Worm (Caenorhabditis elegans) whole organism, L1 larva: ENCODE data around the gene F59A7.14.

Source experiments
- C04F5.9 ChIP-seq: sonication (generic microtip); optimal IDR thresholded peaks from 2 replicates; lab custom pipeline; 2016; ENCODE audit warnings: missing genetic modification characterization, missing compliant biosample characterization
- F16B12.6 ChIP-seq: fragments of 150-350 bp; optimal IDR thresholded peaks from 2 replicates; lab custom pipeline; 2014; ENCODE audit warnings: missing biosample characterization, missing genetic modification characterization
- Y116A8C.19 ChIP-seq: sonication (generic microtip); optimal IDR thresholded peaks from 2 replicates; lab custom pipeline; 2016; ENCODE audit warnings: missing compliant biosample characterization, missing genetic modification characterization, borderline replicate concordance
- aly-2 ChIP-seq: fragments of 150-350 bp; optimal IDR thresholded peaks from 2 replicates; lab custom pipeline; 2014; ENCODE audit warnings: missing biosample characterization, missing genetic modification characterization
- ama-1 ChIP-seq: fragments of 150-350 bp; optimal IDR thresholded peaks from 2 replicates; lab custom pipeline; 2014
- ceh-63 ChIP-seq: fragments of 200-800 bp; sonication (Bioruptor generic); optimal IDR thresholded peaks from 2 replicates; lab custom pipeline; 2018; ENCODE audit warnings: mild to moderate bottlenecking, missing genetic modification characterization, missing compliant biosample characterization
- ceh-8 ChIP-seq: fragments of 200-800 bp; sonication (Bioruptor generic); optimal IDR thresholded peaks from 2 replicates; lab custom pipeline; 2018; ENCODE audit warnings: mild to moderate bottlenecking, missing genetic modification characterization, moderate library complexity, missing compliant biosample characterization
- ceh-82 ChIP-seq, 3 experiments: fragments of 150-350 bp in 1 of 3; sonication (generic microtip) in 2 of 3; optimal IDR thresholded peaks; 2 replicates each; lab custom pipeline; 2014 to 2017; ENCODE audit warnings: missing biosample characterization in 3 of 3, missing genetic modification characterization in 3 of 3
- ceh-90 ChIP-seq: sonication (generic microtip); optimal IDR thresholded peaks from 2 replicates; lab custom pipeline; 2016; ENCODE audit warnings: missing genetic modification characterization, missing compliant biosample characterization
- ces-1 ChIP-seq: fragments of 150-350 bp; optimal IDR thresholded peaks from 2 replicates; lab custom pipeline; 2014; ENCODE audit warnings: missing biosample characterization, missing genetic modification reagents, missing genetic modification characterization
- dpl-1 ChIP-seq, 3 experiments: fragments of 150-350 bp in 2 of 3; sonication (generic microtip) in 1 of 3; optimal IDR thresholded peaks; 2 replicates each; lab custom pipeline; 2014 to 2017; ENCODE audit warnings: missing biosample characterization in 3 of 3, missing genetic modification characterization in 3 of 3, missing genetic modification reagents in 3 of 3
- efl-1 ChIP-seq, 4 experiments: fragments of 150-350 bp; optimal IDR thresholded peaks in 3 of 4; peaks in 1 of 4; 1 replicate in 1 of 4; 2 replicates in 3 of 4; lab custom pipeline; 2014; ENCODE audit warnings: missing biosample characterization in 2 of 4, missing genetic modification characterization in 2 of 4, missing genetic modification reagents in 2 of 4
- elt-2 ChIP-seq: sonication (generic microtip); optimal IDR thresholded peaks from 2 replicates; lab custom pipeline; 2016; ENCODE audit warnings: missing genetic modification characterization, mild to moderate bottlenecking, inconsistent platforms, missing compliant biosample characterization, missing genetic modification reagents
- elt-3 ChIP-seq, 6 experiments: fragments of 150-350 bp in 1 of 6; sonication (generic microtip); optimal IDR thresholded peaks; 2 replicates each; lab custom pipeline; 2017 to 2018; ENCODE audit warnings: missing biosample characterization in 6 of 6, missing genetic modification characterization in 6 of 6, inconsistent platforms in 1 of 6
- ets-5 ChIP-seq: fragments of 200-800 bp; sonication (Bioruptor generic); IDR thresholded peaks from 2 replicates; pipeline ENCODE4 v1.3.6; 2022; ENCODE audit warnings: missing genetic modification characterization, missing compliant biosample characterization
- fkh-4 ChIP-seq: sonication (generic microtip); optimal IDR thresholded peaks from 2 replicates; lab custom pipeline; 2016; ENCODE audit warnings: missing compliant biosample characterization, missing genetic modification characterization, borderline replicate concordance
- fkh-8 ChIP-seq: sonication (generic microtip); optimal IDR thresholded peaks from 2 replicates; lab custom pipeline; 2016; ENCODE audit warnings: mild to moderate bottlenecking, missing genetic modification characterization, missing compliant biosample characterization
- irx-1 ChIP-seq: sonication (generic microtip); optimal IDR thresholded peaks from 2 replicates; lab custom pipeline; 2016; ENCODE audit warnings: missing genetic modification characterization, missing compliant biosample characterization
- lin-14 ChIP-seq: fragments of 200-800 bp; sonication (Bioruptor generic); optimal IDR thresholded peaks from 2 replicates; lab custom pipeline; 2018; ENCODE audit warnings: mild to moderate bottlenecking, missing genetic modification characterization, moderate library complexity, missing compliant biosample characterization
- lin-35 ChIP-seq, 2 experiments: fragments of 150-350 bp; optimal IDR thresholded peaks; 2 replicates each; lab custom pipeline; 2014; ENCODE audit warnings: missing biosample characterization in 2 of 2, missing genetic modification characterization in 2 of 2, missing genetic modification reagents in 2 of 2
- lin-39 ChIP-seq: fragments of 150-350 bp; optimal IDR thresholded peaks from 2 replicates; lab custom pipeline; 2014; ENCODE audit warnings: missing biosample characterization, missing genetic modification reagents, missing genetic modification characterization
- lir-3 ChIP-seq: sonication (generic microtip); optimal IDR thresholded peaks from 2 replicates; lab custom pipeline; 2016; ENCODE audit warnings: mild to moderate bottlenecking, missing genetic modification characterization, moderate library complexity, missing compliant biosample characterization; ENCODE audit not compliant: poor library complexity
- lsy-2 ChIP-seq, 2 experiments: fragments of 150-350 bp; optimal IDR thresholded peaks; 2 replicates each; lab custom pipeline; 2014; ENCODE audit warnings: missing biosample characterization in 2 of 2, missing genetic modification characterization in 2 of 2
- mab-9 ChIP-seq: fragments of 200-800 bp; sonication (Bioruptor generic); IDR thresholded peaks from 2 replicates; pipeline ENCODE4 v1.3.6; 2022; ENCODE audit warnings: missing genetic modification reagents, missing genetic modification characterization, missing compliant biosample characterization
- nhr-237 ChIP-seq: fragments of 150-350 bp; optimal IDR thresholded peaks from 2 replicates; lab custom pipeline; 2014; ENCODE audit warnings: missing biosample characterization, missing genetic modification characterization
- nhr-47 ChIP-seq: sonication (generic microtip); optimal IDR thresholded peaks from 2 replicates; lab custom pipeline; 2016; ENCODE audit warnings: mild to moderate bottlenecking, missing genetic modification characterization, moderate library complexity, missing compliant biosample characterization
- nhr-71 ChIP-seq: sonication (generic microtip); optimal IDR thresholded peaks from 2 replicates; lab custom pipeline; 2016; ENCODE audit warnings: mild to moderate bottlenecking, missing genetic modification characterization, moderate library complexity, missing compliant biosample characterization
- nhr-84 ChIP-seq: sonication (generic microtip); optimal IDR thresholded peaks from 2 replicates; lab custom pipeline; 2017; ENCODE audit warnings: missing biosample characterization, missing genetic modification characterization
- pag-3 ChIP-seq: sonication (generic microtip); optimal IDR thresholded peaks from 2 replicates; lab custom pipeline; 2017; ENCODE audit warnings: missing genetic modification characterization, mild to moderate bottlenecking, missing compliant biosample characterization, antibody characterized with exemption, borderline replicate concordance; ENCODE audit not compliant: insufficient read depth
- pax-3 ChIP-seq: fragments of 200-800 bp; sonication (Bioruptor generic); optimal IDR thresholded peaks from 2 replicates; lab custom pipeline; 2018; ENCODE audit warnings: mild to moderate bottlenecking, missing genetic modification characterization, moderate library complexity, missing compliant biosample characterization
- pqm-1 ChIP-seq: sonication (generic microtip); optimal IDR thresholded peaks from 3 replicates; lab custom pipeline; 2017; ENCODE audit warnings: missing biosample characterization, missing genetic modification characterization
- rnt-1 ChIP-seq: sonication (generic microtip); optimal IDR thresholded peaks from 2 replicates; lab custom pipeline; 2016; ENCODE audit warnings: mild to moderate bottlenecking, missing genetic modification characterization, moderate library complexity, missing compliant biosample characterization
- skn-1 ChIP-seq: fragments of 150-350 bp; optimal IDR thresholded peaks from 2 replicates; lab custom pipeline; 2014; ENCODE audit warnings: missing biosample characterization, missing genetic modification characterization
- snu-23 ChIP-seq: sonication (generic microtip); optimal IDR thresholded peaks from 2 replicates; lab custom pipeline; 2016; ENCODE audit warnings: missing genetic modification characterization, missing compliant biosample characterization
- sup-37 ChIP-seq: fragments of 200-800 bp; sonication (Bioruptor generic); optimal IDR thresholded peaks from 2 replicates; lab custom pipeline; 2018; ENCODE audit warnings: mild to moderate bottlenecking, missing genetic modification characterization, missing compliant biosample characterization
- swsn-7 ChIP-seq: sonication (generic microtip); optimal IDR thresholded peaks from 2 replicates; lab custom pipeline; 2016; ENCODE audit warnings: missing genetic modification characterization, missing compliant biosample characterization
- unc-130 ChIP-seq: fragments of 150-350 bp; optimal IDR thresholded peaks from 2 replicates; lab custom pipeline; 2017; ENCODE audit warnings: missing biosample characterization, missing genetic modification characterization, inconsistent platforms
- unc-30 ChIP-seq: sonication (generic microtip); optimal IDR thresholded peaks from 2 replicates; lab custom pipeline; 2017; ENCODE audit warnings: missing biosample characterization, missing genetic modification characterization
- vab-15 ChIP-seq: sonication (generic microtip); optimal IDR thresholded peaks from 2 replicates; lab custom pipeline; 2017; ENCODE audit warnings: missing genotype, mild to moderate bottlenecking, missing genetic modification characterization, missing compliant biosample characterization
- xbp-1 ChIP-seq: sonication (generic microtip); optimal IDR thresholded peaks from 2 replicates; lab custom pipeline; 2016; ENCODE audit warnings: missing genetic modification characterization, missing compliant biosample characterization
- ztf-4 ChIP-seq: fragments of 150-350 bp; optimal IDR thresholded peaks from 2 replicates; lab custom pipeline; 2014; ENCODE audit warnings: missing biosample characterization, missing genetic modification characterization

Gene F59A7.14

DNA sequence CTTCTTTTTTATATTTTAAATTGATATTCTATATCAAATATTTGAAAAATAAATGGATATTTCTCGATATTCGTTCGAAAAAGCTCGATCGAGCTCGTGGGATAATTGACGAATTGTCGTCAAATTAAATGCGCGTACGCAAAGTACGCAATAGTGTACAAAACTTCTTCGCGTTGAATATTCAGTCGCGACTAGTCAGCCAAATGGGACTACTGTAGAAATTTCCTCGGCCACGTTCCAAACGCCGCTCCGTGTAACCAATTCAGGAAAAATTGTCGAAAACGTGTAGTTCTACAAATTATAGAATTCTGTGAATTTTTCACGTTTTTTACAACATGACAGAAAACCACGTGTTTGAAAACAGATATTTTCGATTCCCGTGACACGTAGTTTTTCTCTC lies 10.4 kb upstream of the F59A7.14 start (continued):
- TF ChIP-seq swsn-7 = peak; percentile 20
- TF ChIP-seq nhr-237 (tag; lab: Kevin White, UChicago) = no peak
- TF ChIP-seq Y116A8C.19 (tag; lab: Kevin White, UChicago) = no peak
- peak; percentile 83 to 87 for TF ChIP-seq efl-1 (optimal IDR thresholded peaks at IDR 0.05; lab: Kevin White, UChicago)
- peak; percentile 38 to 95 for TF ChIP-seq efl-1 (GFP tag; optimal IDR thresholded peaks at IDR 0.05 in 1 of 2; lab: Kevin White, UChicago)
- peak; percentile 31 for TF ChIP-seq C04F5.9
- peak; percentile 69 for TF ChIP-seq nhr-47 (tag; lab: Kevin White, UChicago)
- peak; percentile 54 for TF ChIP-seq snu-23 (GFP tag; lab: Kevin White, UChicago)
- peak in 2 of 3 experiments; percentile 8 to 10 for TF ChIP-seq ceh-82 (tag; optimal IDR thresholded peaks at IDR 0.05; lab: Kevin White, UChicago)
- TF ChIP-seq nhr-71 (tag; lab: Kevin White, UChicago) = peak; percentile 79
- TF ChIP-seq lin-35 (GFP tag; optimal IDR thresholded peaks at IDR 0.05; lab: Kevin White, UChicago) = peak; percentile 19 to 78
- peak; percentile 15 to 63 (median 51) for TF ChIP-seq dpl-1 (GFP tag; optimal IDR thresholded peaks at IDR 0.05; lab: Kevin White, UChicago)
- TF ChIP-seq, all 84 proteins: peak for 27

DNA sequence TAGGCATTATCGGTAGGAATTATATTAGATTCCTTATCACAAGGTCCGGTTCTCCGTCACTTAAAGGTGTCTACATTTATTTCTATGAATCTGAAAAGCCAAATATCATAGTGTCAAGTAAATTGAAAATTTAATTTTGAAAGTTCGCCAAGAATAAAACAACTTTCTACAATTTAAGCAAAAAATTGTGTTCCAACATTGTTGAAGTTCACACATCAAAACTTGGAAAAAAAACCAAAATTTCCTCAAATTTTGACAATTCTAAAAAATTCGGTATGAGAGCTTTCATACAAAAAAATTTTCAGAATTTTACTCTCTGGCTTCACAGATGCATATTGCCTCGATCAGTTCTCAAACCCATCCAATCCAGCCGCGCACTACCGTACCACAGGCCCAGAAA lies 7.0 kb upstream of the F59A7.14 start, which contains the start of gene F59A7.7:
F59A7.7 (plus strand) TSS at position 301 of the 400 bp plus-strand sequence.
- TF ChIP-seq unc-130 (tag; lab: Kevin White, UChicago) = no peak
- no peak for TF ChIP-seq efl-1 (optimal IDR thresholded peaks at IDR 0.05; lab: Kevin White, UChicago)
- TF ChIP-seq efl-1 (GFP tag; optimal IDR thresholded peaks at IDR 0.05 in 1 of 2; lab: Kevin White, UChicago) = no peak
- no peak for TF ChIP-seq ceh-90 (tag; lab: Kevin White, UChicago)
- TF ChIP-seq lsy-2 (tag; optimal IDR thresholded peaks at IDR 0.05; lab: Kevin White, UChicago) = no peak
- no peak for TF ChIP-seq pqm-1 (tag; lab: Kevin White, UChicago)
- no peak for TF ChIP-seq xbp-1
- no peak for TF ChIP-seq ama-1 (lab: Kevin White, UChicago)
- TF ChIP-seq F16B12.6 (tag; lab: Kevin White, UChicago) = no peak

DNA sequence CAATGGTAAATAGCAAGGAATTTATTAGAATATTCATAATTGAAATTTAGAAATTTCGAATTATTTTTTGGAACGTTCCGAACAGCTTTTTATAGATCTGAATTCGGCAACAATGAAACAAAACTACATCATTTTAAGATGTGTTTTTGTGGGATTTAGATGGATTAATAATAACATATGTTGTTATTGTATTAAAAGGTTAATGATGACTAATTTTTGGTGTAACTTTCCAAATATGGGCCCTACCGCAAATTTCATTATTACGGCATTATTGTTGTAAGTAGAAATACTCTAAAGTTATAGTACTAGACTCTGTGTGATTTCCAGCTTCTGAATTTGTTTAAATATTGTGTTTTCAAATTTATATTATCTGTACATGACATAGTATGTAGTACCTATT lies 5.0 kb upstream of the F59A7.14 start, which contains the start of gene F59A7.11:
F59A7.11 (minus strand) TSS at position 101 of the 400 bp plus-strand sequence.
- no peak for TF ChIP-seq nhr-47 (tag; lab: Kevin White, UChicago)
- TF ChIP-seq vab-15 (tag; lab: Kevin White, UChicago) = no peak
- TF ChIP-seq nhr-71 (tag; lab: Kevin White, UChicago) = no peak
- no peak for TF ChIP-seq pax-3 (tag; lab: Kevin White, UChicago)
- no peak for TF ChIP-seq ces-1 (GFP tag; lab: Kevin White, UChicago)
- TF ChIP-seq fkh-4 (tag; lab: Kevin White, UChicago) = no peak
- no peak for TF ChIP-seq nhr-84 (tag; lab: Kevin White, UChicago)
- no peak for TF ChIP-seq rnt-1 (tag; lab: Kevin White, UChicago)
- TF ChIP-seq skn-1 (tag; lab: Kevin White, UChicago) = no peak
- no peak for TF ChIP-seq ceh-90 (tag; lab: Kevin White, UChicago)
- no peak for TF ChIP-seq ets-5
- no peak for TF ChIP-seq unc-130 (tag; lab: Kevin White, UChicago)
- no peak for TF ChIP-seq irx-1
- TF ChIP-seq ceh-63 (GFP tag; lab: Kevin White, UChicago) = no peak
- no peak for TF ChIP-seq efl-1 (optimal IDR thresholded peaks at IDR 0.05; lab: Kevin White, UChicago)
- no peak for TF ChIP-seq efl-1 (GFP tag; optimal IDR thresholded peaks at IDR 0.05 in 1 of 2; lab: Kevin White, UChicago)
- no peak for TF ChIP-seq lsy-2 (tag; optimal IDR thresholded peaks at IDR 0.05; lab: Kevin White, UChicago)
- TF ChIP-seq, all 84 proteins: peak for 0

DNA sequence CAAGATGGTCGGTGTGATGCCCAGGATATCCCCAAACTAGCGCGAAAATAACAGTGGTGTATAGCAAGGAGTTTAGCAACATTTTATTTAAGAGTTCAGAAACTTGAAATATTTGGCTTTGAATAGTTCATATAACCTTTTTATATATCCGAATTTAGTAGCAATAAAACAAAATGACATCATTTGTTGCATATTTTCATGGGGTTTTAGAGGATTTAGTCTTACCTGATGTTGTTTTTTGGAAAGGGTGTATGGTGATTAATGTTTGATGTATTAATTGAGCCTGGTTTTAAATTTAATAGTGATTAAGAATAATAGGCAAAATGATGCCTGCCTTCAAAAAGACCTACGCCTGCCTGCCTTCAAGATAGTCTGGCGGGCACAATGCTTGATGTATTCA lies 2.4 kb upstream of the F59A7.14 start, which contains the start of gene F59A7.2:
F59A7.2 (minus strand) TSS at position 101 of the 400 bp plus-strand sequence.
- no peak for TF ChIP-seq mab-9 (GFP tag; lab: Robert Waterston, UW)
- TF ChIP-seq nhr-237 (tag; lab: Kevin White, UChicago) = no peak

DNA sequence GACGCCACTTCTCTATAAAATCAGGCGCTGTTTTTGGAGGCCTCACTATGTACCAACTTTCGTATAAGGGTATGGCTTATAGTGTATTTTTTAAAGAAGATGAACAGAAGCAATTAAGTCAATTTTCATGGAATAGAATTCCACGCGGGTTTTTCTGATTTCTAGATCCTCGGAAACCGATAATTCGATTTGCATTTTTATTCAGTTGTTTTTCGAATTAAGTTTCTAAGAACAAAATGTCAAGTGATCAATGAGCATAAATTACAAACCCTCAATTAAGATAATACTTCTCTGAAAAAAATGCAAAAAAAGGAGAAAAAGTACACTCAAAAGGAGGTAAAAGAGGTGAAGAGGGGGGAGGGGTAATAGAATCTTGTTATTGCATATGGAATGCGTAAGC lies 2.5 kb downstream of the F59A7.14 start:
- no peak for TF ChIP-seq ztf-4
- TF ChIP-seq elt-3 (tag; optimal IDR thresholded peaks at IDR 0.05; lab: Kevin White, UChicago) = no peak
- TF ChIP-seq ceh-8 (GFP tag; lab: Kevin White, UChicago) = no peak
- TF ChIP-seq nhr-84 (tag; lab: Kevin White, UChicago) = no peak
- TF ChIP-seq unc-30 (tag; lab: Kevin White, UChicago) = no peak
- no peak for TF ChIP-seq pag-3 (tag; lab: Kevin White, UChicago)
- no peak for TF ChIP-seq lir-3 (tag; lab: Kevin White, UChicago)
- no peak for TF ChIP-seq aly-2 (tag; lab: Kevin White, UChicago)
- no peak for TF ChIP-seq elt-2 (tag; lab: Kevin White, UChicago)
- no peak for TF ChIP-seq swsn-7
- no peak for TF ChIP-seq lin-35 (GFP tag; optimal IDR thresholded peaks at IDR 0.05; lab: Kevin White, UChicago)
- TF ChIP-seq sup-37 (GFP tag; lab: Kevin White, UChicago) = no peak
- TF ChIP-seq lin-39 = no peak
- TF ChIP-seq Y116A8C.19 (tag; lab: Kevin White, UChicago) = no peak
- peak; percentile 59 for TF ChIP-seq fkh-8 (tag; lab: Kevin White, UChicago)
- peak; percentile 59 for TF ChIP-seq nhr-71 (tag; lab: Kevin White, UChicago)
- no peak for TF ChIP-seq nhr-237 (tag; lab: Kevin White, UChicago)
- TF ChIP-seq lin-14 (GFP tag; lab: Kevin White, UChicago) = no peak
- peak; percentile 50 for TF ChIP-seq nhr-47 (tag; lab: Kevin White, UChicago)
